Worm (Caenorhabditis elegans) whole organism, young adult: ENCODE results near the gene srj-5.

Experiments used
- F49E8.2 ChIP-seq: sonication (generic microtip); optimal IDR thresholded peaks from 3 replicates; lab custom pipeline; 2017; ENCODE audit warnings: missing genetic modification characterization, mild to moderate bottlenecking, missing compliant biosample characterization, antibody characterized with exemption, moderate library complexity; ENCODE audit not compliant: insufficient read depth
- let-526 ChIP-seq: fragments of 200-800 bp; sonication (Bioruptor generic); IDR thresholded peaks from 2 replicates; pipeline ENCODE4 v1.3.6; 2022; ENCODE audit warnings: missing genetic modification reagents, missing genetic modification characterization, missing compliant biosample characterization

DNA sequence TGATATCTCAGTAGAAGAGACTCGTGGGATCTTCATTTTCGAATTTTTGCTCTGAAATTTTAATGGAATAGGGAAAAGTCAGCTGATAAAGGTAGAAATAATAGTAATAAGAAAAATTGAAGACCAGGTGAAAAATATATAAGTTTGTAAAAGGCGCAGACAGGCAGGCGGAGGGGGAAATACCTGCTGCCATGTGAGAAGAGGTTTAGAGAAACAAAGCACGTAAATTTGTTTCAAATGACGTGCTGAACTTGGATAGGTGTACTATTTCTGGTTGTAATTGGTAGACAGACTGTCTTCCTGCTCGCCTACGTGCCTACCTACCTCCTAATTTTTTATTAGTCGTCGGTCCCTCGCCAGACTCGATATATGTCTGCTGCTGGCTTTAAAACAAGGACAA is 14.6 kb upstream of the srj-5 start, which contains the start of gene nhr-180:
- no peak for TF ChIP-seq F49E8.2 (tag; lab: Kevin White, UChicago)
- TF ChIP-seq let-526: no peak
